Worm (Caenorhabditis elegans): ENCODE data around the gene ztf-14.
A peak's percentile ranks its signal among the peaks of the same experiment; 100 is the strongest.

ztf-14 gene

ce11 chrX:14503800-14504550, 8.1 kb downstream of the ztf-14 start, which contains the start of gene M163.1 (continued):
- TF ChIP-seq sox-2 (GFP tag; IDR thresholded peaks at IDR 0.05) (peak; percentile 3; the same call in 1 of the 2 replicates), dve-1 (tag; optimal IDR thresholded peaks at IDR 0.05) (no peak), elt-4 (tag; optimal IDR thresholded peaks at IDR 0.05) (no peak), K09A11.1 (tag; optimal IDR thresholded peaks at IDR 0.05; ENCODE audit: insufficient read depth) (no peak), ceh-2 (tag; optimal IDR thresholded peaks at IDR 0.05) (peak; percentile 22), syd-9 (tag; optimal IDR thresholded peaks at IDR 0.05) (no peak), ceh-18 (tag; optimal IDR thresholded peaks at IDR 0.05) (peak; percentile 0), madf-2 (tag; optimal IDR thresholded peaks at IDR 0.05) (no peak), Y22D7AL.16 (tag; optimal IDR thresholded peaks at IDR 0.05) (no peak), ceh-9 (tag; optimal IDR thresholded peaks at IDR 0.05) (no peak), ref-2 (tag; optimal IDR thresholded peaks at IDR 0.05) (no peak), pqm-1 (tag; optimal IDR thresholded peaks at IDR 0.05) (no peak), ceh-6 (GFP tag; optimal IDR thresholded peaks at IDR 0.05) (peak; percentile 37), ceh-22 (tag; optimal IDR thresholded peaks at IDR 0.05) (no peak), eyg-1 (tag; optimal IDR thresholded peaks at IDR 0.05) (peak; percentile 22), tbx-7 (tag; optimal IDR thresholded peaks at IDR 0.05) (no peak), ets-4 (tag; optimal IDR thresholded peaks at IDR 0.05) (no peak), hlh-8 (tag; optimal IDR thresholded peaks at IDR 0.05) (peak; percentile 15), lin-11 (tag; optimal IDR thresholded peaks at IDR 0.05) (no peak)

ce11 chrX:14504551-14504902, 8.6 kb downstream of the ztf-14 start:
- TF ChIP-seq ref-2 (tag; optimal IDR thresholded peaks at IDR 0.05) (peak; percentile 33), elt-2 (tag; optimal IDR thresholded peaks at IDR 0.05) (peak; percentile 68), ceh-48 (tag; optimal IDR thresholded peaks at IDR 0.05) (no peak), C08G9.2 (tag; optimal IDR thresholded peaks at IDR 0.05) (no peak), pha-4 (tag; optimal IDR thresholded peaks at IDR 0.05) (no peak)

- TF ChIP-seq K09A11.1 (tag; optimal IDR thresholded peaks at IDR 0.05; ENCODE audit: insufficient read depth) (no peak), pqm-1 (tag; optimal IDR thresholded peaks at IDR 0.05) (peak; percentile 14), sdc-2 (tag; optimal IDR thresholded peaks at IDR 0.05) (peak; percentile 52), C38D4.7 (GFP tag; optimal IDR thresholded peaks at IDR 0.05) (no peak), dve-1 (tag; optimal IDR thresholded peaks at IDR 0.05) (peak; percentile 25), tbx-2 (tag; optimal IDR thresholded peaks at IDR 0.05) (peak; percentile 14), ceh-19 (GFP tag; optimal IDR thresholded peaks at IDR 0.05) (no peak), pax-1 (tag; optimal IDR thresholded peaks at IDR 0.05) (no peak), ceh-2 (tag; optimal IDR thresholded peaks at IDR 0.05) (peak; percentile 8), pros-1 (tag; optimal IDR thresholded peaks at IDR 0.05) (no peak), hlh-15 (tag; optimal IDR thresholded peaks at IDR 0.05) (no peak), unc-3 (GFP tag; conservative IDR thresholded peaks at IDR 0.05) (no peak), unc-3 (tag; optimal IDR thresholded peaks at IDR 0.05) (no peak), elt-4 (tag; optimal IDR thresholded peaks at IDR 0.05) (no peak), unc-55 (GFP tag; optimal IDR thresholded peaks at IDR 0.05) (no peak), elt-2 (tag; optimal IDR thresholded peaks at IDR 0.05) (peak; percentile 72), ref-2 (tag; optimal IDR thresholded peaks at IDR 0.05) (peak; percentile 34), ceh-18 (tag; optimal IDR thresholded peaks at IDR 0.05) (peak; percentile 53), ceh-22 (tag; optimal IDR thresholded peaks at IDR 0.05) (no peak)
Measured at ce11 chrX:14505578-14506353, 9.9 kb downstream of the ztf-14 start.

DNA sequence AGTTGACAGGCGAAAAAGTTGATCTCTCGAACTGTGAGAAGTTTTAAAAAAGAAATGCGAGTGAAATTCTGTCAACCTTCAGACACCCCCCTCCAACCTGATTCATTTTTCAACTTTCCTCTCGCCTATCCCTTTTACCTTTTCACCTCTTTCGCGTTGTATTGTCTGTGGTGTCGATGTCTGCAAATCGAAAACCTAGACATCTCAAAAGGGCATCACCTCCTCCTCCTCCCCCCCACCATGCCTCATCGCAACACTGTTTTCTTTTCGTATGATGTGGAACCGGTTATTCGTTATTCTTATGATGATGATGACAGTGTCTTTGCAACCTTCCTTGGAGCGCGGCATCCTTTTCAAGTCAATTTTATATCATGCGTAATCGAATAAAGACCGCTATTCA, 12.1 kb downstream of the ztf-14 start:
- no peak for TF ChIP-seq zip-5 (tag; optimal IDR thresholded peaks at IDR 0.05)
- no peak for TF ChIP-seq tbx-7 (tag; optimal IDR thresholded peaks at IDR 0.05)
- no peak for TF ChIP-seq K09A11.1 (tag; optimal IDR thresholded peaks at IDR 0.05; ENCODE audit: insufficient read depth)
- no peak for TF ChIP-seq rnt-1 (tag; optimal IDR thresholded peaks at IDR 0.05)
- no peak for TF ChIP-seq pag-3 (tag; optimal IDR thresholded peaks at IDR 0.05; ENCODE audit: borderline replicate concordance)
- TF ChIP-seq hlh-8 (tag; optimal IDR thresholded peaks at IDR 0.05) = no peak
- no peak for TF ChIP-seq ceh-34 (tag; optimal IDR thresholded peaks at IDR 0.05)
- TF ChIP-seq nfya-1 (tag; optimal IDR thresholded peaks at IDR 0.05) = no peak
- TF ChIP-seq pros-1 (tag; optimal IDR thresholded peaks at IDR 0.05) = no peak
- no peak for TF ChIP-seq ceh-24 (tag; optimal IDR thresholded peaks at IDR 0.05)
- TF ChIP-seq T23F11.4 (GFP tag; optimal IDR thresholded peaks at IDR 0.05) = no peak
- no peak for TF ChIP-seq C08G9.2 (tag; optimal IDR thresholded peaks at IDR 0.05)
- TF ChIP-seq syd-9 (tag; optimal IDR thresholded peaks at IDR 0.05) = no peak
- no peak for TF ChIP-seq ceh-19 (GFP tag; optimal IDR thresholded peaks at IDR 0.05)
- no peak for TF ChIP-seq F13H6.1 (tag; optimal IDR thresholded peaks at IDR 0.05)
- TF ChIP-seq Y22D7AL.16 (tag; optimal IDR thresholded peaks at IDR 0.05) = no peak
- no peak for TF ChIP-seq ceh-22 (tag; optimal IDR thresholded peaks at IDR 0.05)
- TF ChIP-seq pha-2 (tag; optimal IDR thresholded peaks at IDR 0.05) = no peak

Data from whole organism, late embryonic.